Worm (Caenorhabditis elegans) whole organism, early embryonic: ENCODE results near the gene stdh-2.

Experiments used
- B0310.2 ChIP-seq: sonication (generic microtip); optimal IDR thresholded peaks from 2 replicates; lab custom pipeline; 2016; ENCODE audit warnings: mild to moderate bottlenecking, missing genetic modification characterization, missing compliant biosample characterization
- F13C5.2 ChIP-seq: sonication (generic microtip); optimal IDR thresholded peaks from 2 replicates; lab custom pipeline; 2017; ENCODE audit warnings: mild to moderate bottlenecking, missing genetic modification characterization, inconsistent platforms, missing compliant biosample characterization
- aly-1 ChIP-seq: sonication (generic microtip); optimal IDR thresholded peaks from 2 replicates; lab custom pipeline; 2016; ENCODE audit warnings: missing genetic modification characterization, missing compliant biosample characterization
- ama-1 ChIP-seq: fragments of 150-350 bp; optimal IDR thresholded peaks from 2 replicates; lab custom pipeline; 2014
- ceh-13 ChIP-seq: fragments of 200-800 bp; sonication (Bioruptor generic); optimal IDR thresholded peaks from 2 replicates; lab custom pipeline; 2018; ENCODE audit warnings: mild to moderate bottlenecking, missing genetic modification characterization, missing compliant biosample characterization
- ceh-36 ChIP-seq: sonication (generic microtip); optimal IDR thresholded peaks from 2 replicates; lab custom pipeline; 2016; ENCODE audit warnings: missing genetic modification characterization, inconsistent platforms, missing compliant biosample characterization
- ets-7 ChIP-seq: sonication (generic microtip); optimal IDR thresholded peaks from 2 replicates; lab custom pipeline; 2016; ENCODE audit warnings: missing genotype, missing genetic modification characterization, missing compliant biosample characterization
- flt-1 ChIP-seq: fragments of 200-800 bp; sonication (Bioruptor generic); IDR thresholded peaks from 2 replicates; pipeline ENCODE4 v1.3.6; 2022; ENCODE audit warnings: missing genetic modification characterization, missing compliant biosample characterization
- hmbx-1 ChIP-seq: sonication (generic microtip); optimal IDR thresholded peaks from 2 replicates; lab custom pipeline; 2016; ENCODE audit warnings: mild to moderate bottlenecking, missing genetic modification characterization, missing compliant biosample characterization
- hmg-4 ChIP-seq: fragments of 200-800 bp; sonication (Bioruptor generic); optimal IDR thresholded peaks from 2 replicates; lab custom pipeline; 2018; ENCODE audit warnings: mild to moderate bottlenecking, missing genetic modification characterization, missing compliant biosample characterization
- hnd-1 ChIP-seq: sonication (generic microtip); optimal IDR thresholded peaks from 2 replicates; lab custom pipeline; 2016; ENCODE audit warnings: missing genetic modification characterization, missing compliant biosample characterization
- pes-1 ChIP-seq: fragments of 200-800 bp; sonication (Bioruptor generic); IDR thresholded peaks from 2 replicates; pipeline ENCODE4 v1.3.6; 2022; ENCODE audit warnings: missing genetic modification reagents, missing genetic modification characterization, missing compliant biosample characterization
- scrt-1 ChIP-seq: fragments of 200-800 bp; sonication (Bioruptor generic); IDR thresholded peaks from 2 replicates; pipeline ENCODE4 v1.3.6; 2022; ENCODE audit warnings: missing genetic modification characterization, missing compliant biosample characterization
- sea-1 ChIP-seq: fragments of 200-800 bp; sonication (Bioruptor generic); conservative IDR thresholded peaks from 2 replicates; pipeline ENCODE4 v1.3.6; 2022; ENCODE audit warnings: missing genetic modification characterization, missing compliant biosample characterization
- tbx-11 ChIP-seq: fragments of 200-800 bp; sonication (Bioruptor generic); IDR thresholded peaks from 2 replicates; pipeline ENCODE4 v1.3.6; 2022; ENCODE audit warnings: missing genetic modification characterization, missing compliant biosample characterization
- tbx-37 ChIP-seq: fragments of 200-800 bp; sonication (Bioruptor generic); conservative IDR thresholded peaks from 2 replicates; pipeline ENCODE4 v1.3.6; 2022; ENCODE audit warnings: missing genetic modification reagents, missing genetic modification characterization, missing compliant biosample characterization
- tra-4 ChIP-seq: sonication (generic microtip); optimal IDR thresholded peaks from 2 replicates; lab custom pipeline; 2017; ENCODE audit warnings: missing genetic modification characterization, missing compliant biosample characterization

Gene stdh-2

ce11 chrV:16259684-16260083 lies 35.6 kb downstream of the stdh-2 start, which contains the start of gene nhr-127:
TSS of gene nhr-127 (plus strand) at chrV:16259984.
- no peak for TF ChIP-seq hmg-4 (GFP tag; lab: Kevin White, UChicago)
- no peak for TF ChIP-seq ets-7 (tag; lab: Kevin White, UChicago)
- TF ChIP-seq hnd-1 (tag; lab: Kevin White, UChicago), result no peak

- TF ChIP-seq flt-1 (GFP tag; lab: Robert Waterston, UW), result no peak
- TF ChIP-seq sea-1, result no peak
- no peak for TF ChIP-seq hmg-4 (GFP tag; lab: Kevin White, UChicago)
- TF ChIP-seq B0310.2, result no peak
- no peak for TF ChIP-seq ceh-13
- TF ChIP-seq ets-7 (tag; lab: Kevin White, UChicago), result no peak
- no peak for TF ChIP-seq hmbx-1 (tag; lab: Kevin White, UChicago)
- TF ChIP-seq pes-1 (GFP tag; lab: Robert Waterston, UW), result no peak
- TF ChIP-seq ceh-36 (tag; lab: Kevin White, UChicago), result no peak
- no peak for TF ChIP-seq tra-4 (tag; lab: Kevin White, UChicago)
- no peak for TF ChIP-seq ama-1 (lab: Kevin White, UChicago)
- TF ChIP-seq tbx-37, result no peak
- no peak for TF ChIP-seq hnd-1 (tag; lab: Kevin White, UChicago)
- TF ChIP-seq tbx-11 (GFP tag; lab: Robert Waterston, UW), result no peak
- no peak for TF ChIP-seq F13C5.2
- no peak for TF ChIP-seq scrt-1
- TF ChIP-seq aly-1 (tag; lab: Kevin White, UChicago), result no peak
Observed at ce11 chrV:16266514-16266913, 42.4 kb downstream of the stdh-2 start, which contains the start of gene T13F3.4. TSS of gene T13F3.4 (minus strand) at chrV:16266614.

ce11 chrV:16269556-16269955 lies 45.4 kb downstream of the stdh-2 start, which contains the start of the genes fbxa-2 and T13F3.8:
TSS of gene fbxa-2 (minus strand) at chrV:16269656.
TSS of gene T13F3.8 (plus strand) at chrV:16269800.
- TF ChIP-seq aly-1 (tag; lab: Kevin White, UChicago) (no peak), tbx-37 (no peak), ama-1 (lab: Kevin White, UChicago) (no peak), hmbx-1 (tag; lab: Kevin White, UChicago) (no peak), ceh-13 (no peak), scrt-1 (no peak), ceh-36 (tag; lab: Kevin White, UChicago) (no peak), hmg-4 (GFP tag; lab: Kevin White, UChicago) (no peak), F13C5.2 (no peak), tbx-11 (GFP tag; lab: Robert Waterston, UW) (no peak), ets-7 (tag; lab: Kevin White, UChicago) (no peak), pes-1 (GFP tag; lab: Robert Waterston, UW) (no peak), flt-1 (GFP tag; lab: Robert Waterston, UW) (no peak), tra-4 (tag; lab: Kevin White, UChicago) (no peak), B0310.2 (no peak), sea-1 (no peak), hnd-1 (tag; lab: Kevin White, UChicago) (no peak)

ce11 chrV:16271121-16271520 lies 47.0 kb downstream of the stdh-2 start, which contains the start of gene T13F3.6:
TSS of gene T13F3.6 (minus strand) at chrV:16271221.
- TF ChIP-seq ceh-13, result no peak
- no peak for TF ChIP-seq tbx-37
- TF ChIP-seq ets-7 (tag; lab: Kevin White, UChicago), result no peak
- TF ChIP-seq ama-1 (lab: Kevin White, UChicago), result no peak
- TF ChIP-seq hmg-4 (GFP tag; lab: Kevin White, UChicago), result no peak
- no peak for TF ChIP-seq hnd-1 (tag; lab: Kevin White, UChicago)
- TF ChIP-seq tbx-11 (GFP tag; lab: Robert Waterston, UW), result no peak
- TF ChIP-seq F13C5.2, result no peak
- TF ChIP-seq sea-1, result no peak
